Fruit fly (Drosophila melanogaster): ENCODE measurements around the gene Gr21a.

Gene Gr21a

dm6 chr2L:811405-811804 is 31.1 kb downstream of the Gr21a start, which contains the start of gene Dbp21E2:
Gene Dbp21E2 (plus strand): TSS chr2L:811584.
- no peak for TF ChIP-seq CG17801 (GFP tag; optimal IDR thresholded peaks at IDR 0.05; ENCODE audit: partially characterized antibody)

dm6 chr2L:815785-816389 is 35.6 kb downstream of the Gr21a start, which contains the start of the genes Saf6 and Pex12:
Gene Saf6 (minus strand): TSS chr2L:815950.
Gene Pex12 (plus strand): TSS chr2L:815993.
- no peak for TF ChIP-seq CG17801 (GFP tag; optimal IDR thresholded peaks at IDR 0.05; ENCODE audit: partially characterized antibody)

- TF ChIP-seq CG17801 (GFP tag; optimal IDR thresholded peaks at IDR 0.05; ENCODE audit: partially characterized antibody), result no peak
These were observed 37.6 kb downstream of the Gr21a start, which contains the start of gene CG15880 for dm6 chr2L:817850-818249. Gene CG15880 (minus strand): TSS chr2L:817950.

- peak; percentile 57 for TF ChIP-seq CG17801 (GFP tag; optimal IDR thresholded peaks at IDR 0.05; ENCODE audit: partially characterized antibody)
These were observed 39.2 kb downstream of the Gr21a start, which contains the start of the genes PGAP2 and Clp for dm6 chr2L:819315-820032. Gene PGAP2 (minus strand): TSS chr2L:819508. Gene Clp (plus strand): TSS chr2L:819964.

dm6 chr2L:821242-821985 is 41.1 kb downstream of the Gr21a start, which contains the start of gene CG3662:
Gene CG3662 (plus strand): TSS chr2L:821289.
- peak; percentile 57 for TF ChIP-seq CG17801 (GFP tag; optimal IDR thresholded peaks at IDR 0.05; ENCODE audit: partially characterized antibody)

- peak; percentile 12 for TF ChIP-seq CG17801 (GFP tag; optimal IDR thresholded peaks at IDR 0.05; ENCODE audit: partially characterized antibody)
These were observed 41.9 kb downstream of the Gr21a start for dm6 chr2L:821986-822711.

dm6 chr2L:825768-826263 is 45.5 kb downstream of the Gr21a start, which contains the start of the genes CG3862 and dock:
Gene CG3862 (minus strand): TSS chr2L:825861.
Gene dock (plus strand): TSS chr2L:825969.
- peak; percentile 60 for TF ChIP-seq CG17801 (GFP tag; optimal IDR thresholded peaks at IDR 0.05; ENCODE audit: partially characterized antibody)

- no peak for TF ChIP-seq CG17801 (GFP tag; optimal IDR thresholded peaks at IDR 0.05; ENCODE audit: partially characterized antibody)
These were observed 46.1 kb downstream of the Gr21a start for dm6 chr2L:826388-826787.

dm6 chr2L:827049-827448 is 46.8 kb downstream of the Gr21a start:
- TF ChIP-seq CG17801 (GFP tag; optimal IDR thresholded peaks at IDR 0.05; ENCODE audit: partially characterized antibody), result no peak

- TF ChIP-seq CG17801 (GFP tag; optimal IDR thresholded peaks at IDR 0.05; ENCODE audit: partially characterized antibody), result no peak
These were observed 47.5 kb downstream of the Gr21a start for dm6 chr2L:827516-828362.

All from ovary, adult (tissue).